Worm (Caenorhabditis elegans): ENCODE data around the gene mdt-6.

DNA sequence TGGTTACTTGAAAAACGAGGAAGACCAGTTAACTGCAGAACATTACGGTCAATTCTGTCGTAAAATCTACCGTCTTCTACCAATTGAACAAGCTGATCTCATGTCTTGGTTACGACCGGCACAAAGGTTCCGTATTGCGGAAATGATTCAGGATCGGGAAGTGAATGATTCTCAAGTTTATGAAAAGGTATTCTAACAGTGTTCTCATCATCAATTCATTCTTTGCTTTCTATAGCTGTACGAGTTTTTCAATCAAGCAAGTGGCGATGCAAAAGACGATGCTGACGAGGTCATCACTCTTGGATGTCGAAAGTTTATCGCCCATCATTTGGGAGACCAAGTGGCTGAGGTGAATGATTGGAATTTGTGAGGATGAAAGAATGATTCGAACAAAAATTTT is 27.9 kb upstream of the mdt-6 start:
- no peak for TF ChIP-seq klf-2 (GFP tag; conservative IDR thresholded peaks at IDR 0.05)
- TF ChIP-seq cog-1 (tag; optimal IDR thresholded peaks at IDR 0.05) = no peak
- no peak for TF ChIP-seq flt-1 (GFP tag; IDR thresholded peaks at IDR 0.05)
- no peak for TF ChIP-seq tab-1 (GFP tag; IDR thresholded peaks at IDR 0.05)
- no peak for TF ChIP-seq T22C8.4 (GFP tag; IDR thresholded peaks at IDR 0.05)
